Worm (Caenorhabditis elegans): ENCODE measurements around the gene slc-17.7.

slc-17.7 gene

ce11 chrV:9266399-9266798 lies at the start of gene slc-17.7:
slc-17.7 (minus strand) TSS chrV:9266499.
- no peak for TF ChIP-seq unc-39 (tag; optimal IDR thresholded peaks at IDR 0.05)
- no peak for TF ChIP-seq nhr-237 (tag; optimal IDR thresholded peaks at IDR 0.05)
- TF ChIP-seq sem-4 (tag; optimal IDR thresholded peaks at IDR 0.05), result no peak
- TF ChIP-seq nhr-21 (tag; optimal IDR thresholded peaks at IDR 0.05), result no peak
- no peak for TF ChIP-seq nhr-77 (tag; optimal IDR thresholded peaks at IDR 0.05)
- no peak for TF ChIP-seq crh-2 (tag; optimal IDR thresholded peaks at IDR 0.05)
- TF ChIP-seq snpc-4 (tag; optimal IDR thresholded peaks at IDR 0.05), result no peak
- no peak for TF ChIP-seq C34F6.9 (tag; optimal IDR thresholded peaks at IDR 0.05)
- TF ChIP-seq ceh-16 (tag; optimal IDR thresholded peaks at IDR 0.05), result no peak
- TF ChIP-seq nhr-25 (tag; optimal IDR thresholded peaks at IDR 0.05), result no peak

DNA sequence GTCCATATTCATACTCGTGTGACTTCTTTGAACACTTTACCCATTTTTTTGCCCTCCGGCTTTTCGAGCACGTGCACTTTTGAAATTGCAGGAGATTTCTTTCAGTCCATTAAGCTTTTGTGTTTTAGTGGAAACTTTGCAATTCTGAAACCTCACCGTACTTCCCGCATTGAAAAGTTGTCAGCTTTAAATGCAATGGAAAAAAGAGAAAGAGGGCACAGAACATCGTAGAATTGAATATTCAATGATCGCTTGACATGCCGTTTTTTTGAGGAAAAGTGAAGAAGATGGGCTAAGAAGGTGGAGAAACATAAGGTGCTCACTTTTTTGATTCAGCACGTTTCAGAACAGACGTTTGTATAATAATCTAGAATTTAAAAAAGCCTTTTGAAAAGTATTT lies 48.1 kb upstream of the slc-17.7 start:
- TF ChIP-seq gmeb-1 (tag; optimal IDR thresholded peaks at IDR 0.05) (no peak), lin-11 (tag; optimal IDR thresholded peaks at IDR 0.05) (no peak), aly-2 (tag; optimal IDR thresholded peaks at IDR 0.05) (no peak), nhr-10 (tag; optimal IDR thresholded peaks at IDR 0.05) (no peak), F13H6.1 (tag; optimal IDR thresholded peaks at IDR 0.05) (no peak), ZK546.5 (tag; optimal IDR thresholded peaks at IDR 0.05) (no peak), nhr-237 (tag; optimal IDR thresholded peaks at IDR 0.05) (no peak), sma-3 (GFP tag; optimal IDR thresholded peaks at IDR 0.05) (no peak), nhr-129 (tag; optimal IDR thresholded peaks at IDR 0.05) (no peak), sma-9 (GFP tag; optimal IDR thresholded peaks at IDR 0.05) (no peak), sma-9 (tag; optimal IDR thresholded peaks at IDR 0.05) (no peak), nhr-25 (tag; optimal IDR thresholded peaks at IDR 0.05) (no peak), nhr-23 (tag; optimal IDR thresholded peaks at IDR 0.05) (no peak), blmp-1 (tag; optimal IDR thresholded peaks at IDR 0.05; ENCODE audit: insufficient read depth) (no peak), ztf-11 (tag; optimal IDR thresholded peaks at IDR 0.05) (no peak), ceh-82 (tag; optimal IDR thresholded peaks at IDR 0.05) (no peak), ztf-1 (GFP tag; conservative IDR thresholded peaks at IDR 0.05) (no peak)

DNA sequence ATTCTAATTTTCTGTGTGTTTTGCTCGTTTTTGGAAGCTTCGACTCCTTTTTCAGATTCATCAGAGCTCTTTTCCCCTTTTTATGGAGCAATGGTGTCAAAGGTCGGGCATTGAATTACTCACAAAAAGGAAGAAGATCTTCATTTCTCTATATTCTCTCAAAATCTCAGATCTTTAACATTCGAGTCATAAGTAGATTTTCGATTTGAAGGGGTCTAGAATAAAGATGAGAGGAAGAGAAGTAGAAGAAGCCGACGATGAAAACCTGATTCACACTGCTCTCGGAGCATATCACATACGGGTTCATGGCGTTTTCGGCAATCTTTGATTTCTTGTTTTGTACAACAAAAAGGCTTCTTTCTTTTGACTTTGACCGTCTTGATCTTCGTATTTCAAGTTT lies 46.1 kb upstream of the slc-17.7 start:
- TF ChIP-seq snpc-4 (tag; optimal IDR thresholded peaks at IDR 0.05) (no peak), unc-39 (tag; optimal IDR thresholded peaks at IDR 0.05) (no peak), dmd-4 (tag; optimal IDR thresholded peaks at IDR 0.05) (no peak), skn-1 (tag; optimal IDR thresholded peaks at IDR 0.05) (no peak), blmp-1 (tag; optimal IDR thresholded peaks at IDR 0.05; ENCODE audit: insufficient read depth) (no peak), ama-1 (optimal IDR thresholded peaks at IDR 0.05) (no peak), nhr-12 (tag; optimal IDR thresholded peaks at IDR 0.05) (no peak), aly-2 (tag; optimal IDR thresholded peaks at IDR 0.05) (no peak), ceh-82 (tag; optimal IDR thresholded peaks at IDR 0.05) (no peak), nhr-6 (tag; optimal IDR thresholded peaks at IDR 0.05) (no peak), nhr-10 (tag; optimal IDR thresholded peaks at IDR 0.05) (no peak), C34F6.9 (tag; optimal IDR thresholded peaks at IDR 0.05) (no peak), unc-55 (GFP tag; optimal IDR thresholded peaks at IDR 0.05) (no peak), R02D3.7 (tag; optimal IDR thresholded peaks at IDR 0.05) (no peak), elt-3 (tag; optimal IDR thresholded peaks at IDR 0.05) (no peak), nhr-25 (tag; optimal IDR thresholded peaks at IDR 0.05) (no peak), sem-4 (tag; optimal IDR thresholded peaks at IDR 0.05) (no peak)

- TF ChIP-seq blmp-1 (tag; optimal IDR thresholded peaks at IDR 0.05; ENCODE audit: insufficient read depth) (no peak), unc-39 (tag; optimal IDR thresholded peaks at IDR 0.05) (no peak), unc-55 (GFP tag; optimal IDR thresholded peaks at IDR 0.05) (no peak), lsy-2 (tag; optimal IDR thresholded peaks at IDR 0.05) (no peak), nhr-6 (tag; optimal IDR thresholded peaks at IDR 0.05) (no peak), nhr-10 (tag; optimal IDR thresholded peaks at IDR 0.05) (no peak), ZK546.5 (tag; optimal IDR thresholded peaks at IDR 0.05) (no peak)
Observed at ce11 chrV:9305116-9305515, 38.8 kb upstream of the slc-17.7 start, which contains the start of gene F44A2.3. F44A2.3 (plus strand) TSS chrV:9305416.

- no peak for TF ChIP-seq unc-62 (GFP tag; optimal IDR thresholded peaks at IDR 0.05)
- TF ChIP-seq blmp-1 (tag; optimal IDR thresholded peaks at IDR 0.05; ENCODE audit: insufficient read depth), result no peak
- no peak for TF ChIP-seq F13H6.1 (tag; optimal IDR thresholded peaks at IDR 0.05)
- TF ChIP-seq nhr-10 (tag; optimal IDR thresholded peaks at IDR 0.05), result no peak
- TF ChIP-seq ama-1 (optimal IDR thresholded peaks at IDR 0.05), result no peak
- no peak for TF ChIP-seq sma-9 (GFP tag; optimal IDR thresholded peaks at IDR 0.05)
- no peak for TF ChIP-seq sma-9 (tag; optimal IDR thresholded peaks at IDR 0.05)
- no peak for TF ChIP-seq alr-1 (tag; optimal IDR thresholded peaks at IDR 0.05)
- no peak for TF ChIP-seq nhr-21 (tag; optimal IDR thresholded peaks at IDR 0.05)
- no peak for TF ChIP-seq ZK546.5 (tag; optimal IDR thresholded peaks at IDR 0.05)
- TF ChIP-seq ztf-4 (tag; optimal IDR thresholded peaks at IDR 0.05), result no peak
- TF ChIP-seq elt-3 (tag; optimal IDR thresholded peaks at IDR 0.05), result no peak
- no peak for TF ChIP-seq R02D3.7 (tag; optimal IDR thresholded peaks at IDR 0.05)
- no peak for TF ChIP-seq mab-5 (tag; optimal IDR thresholded peaks at IDR 0.05)
Observed at ce11 chrV:9303026-9303425, 36.7 kb upstream of the slc-17.7 start, which contains the start of gene nhr-39. nhr-39 (plus strand) TSS chrV:9303326.

Data from whole organism, L2 larva.